Worm (Caenorhabditis elegans) whole organism, mixed stage, embryonic: ENCODE measurements around the gene pfn-2.

Experiments used
- M03D4.4 ChIP-seq: sonication (generic microtip); optimal IDR thresholded peaks from 2 replicates; lab custom pipeline; 2017; ENCODE audit warnings: mild to moderate bottlenecking, missing genetic modification characterization, missing compliant biosample characterization
- bed-3 ChIP-seq: fragments of 200-800 bp; sonication (Bioruptor generic); optimal IDR thresholded peaks from 3 replicates; lab custom pipeline; 2018; ENCODE audit warnings: mild to moderate bottlenecking, missing genetic modification characterization, moderate library complexity, missing compliant biosample characterization
- blmp-1 ChIP-seq: fragments of 150-350 bp; optimal IDR thresholded peaks from 2 replicates; lab custom pipeline; 2014; ENCODE audit warnings: missing biosample characterization, missing genetic modification characterization
- ceh-39 ChIP-seq: fragments of 150-350 bp; optimal IDR thresholded peaks from 2 replicates; lab custom pipeline; 2014; ENCODE audit warnings: missing biosample characterization, missing genetic modification characterization
- ceh-43 ChIP-seq: fragments of 200-800 bp; sonication (Bioruptor generic); optimal IDR thresholded peaks from 2 replicates; lab custom pipeline; 2018; ENCODE audit warnings: mild to moderate bottlenecking, missing genetic modification characterization, moderate library complexity, missing compliant biosample characterization
- ceh-83 ChIP-seq: fragments of 200-800 bp; sonication (Bioruptor generic); optimal IDR thresholded peaks from 2 replicates; lab custom pipeline; 2018; ENCODE audit warnings: mild to moderate bottlenecking, missing genetic modification characterization, missing compliant biosample characterization
- ces-1 ChIP-seq: fragments of 150-350 bp; optimal IDR thresholded peaks from 2 replicates; lab custom pipeline; 2014; ENCODE audit warnings: missing biosample characterization, missing genetic modification reagents, missing genetic modification characterization
- cnd-1 ChIP-seq: fragments of 200-800 bp; sonication (Bioruptor generic); optimal IDR thresholded peaks from 2 replicates; lab custom pipeline; 2018; ENCODE audit warnings: mild to moderate bottlenecking, missing genetic modification characterization, missing compliant biosample characterization
- drap-1 ChIP-seq: fragments of 200-800 bp; sonication (Bioruptor generic); optimal IDR thresholded peaks from 3 replicates; lab custom pipeline; 2018; ENCODE audit warnings: mild to moderate bottlenecking, missing genetic modification characterization, missing compliant biosample characterization
- elt-1 ChIP-seq: sonication (generic microtip); optimal IDR thresholded peaks from 2 replicates; lab custom pipeline; 2017; ENCODE audit warnings: missing genetic modification characterization, mild to moderate bottlenecking, missing compliant biosample characterization, antibody characterized with exemption, moderate library complexity, borderline replicate concordance; ENCODE audit not compliant: insufficient read depth
- elt-3 ChIP-seq: fragments of 150-350 bp; optimal IDR thresholded peaks from 2 replicates; lab custom pipeline; 2014; ENCODE audit warnings: missing biosample characterization, missing genetic modification characterization
- flh-1 ChIP-seq: fragments of 200-800 bp; sonication (Bioruptor generic); optimal IDR thresholded peaks from 2 replicates; lab custom pipeline; 2018; ENCODE audit warnings: mild to moderate bottlenecking, missing genetic modification characterization, moderate library complexity, missing compliant biosample characterization
- ham-2 ChIP-seq: fragments of 200-800 bp; sonication (Bioruptor generic); optimal IDR thresholded peaks from 2 replicates; lab custom pipeline; 2018; ENCODE audit warnings: mild to moderate bottlenecking, missing genetic modification characterization, missing compliant biosample characterization
- hlh-1 ChIP-seq: fragments of 150-350 bp; optimal IDR thresholded peaks from 2 replicates; lab custom pipeline; 2014; ENCODE audit warnings: missing biosample characterization, missing genetic modification reagents, missing genetic modification characterization
- lin-13 ChIP-seq: fragments of 150-350 bp; optimal IDR thresholded peaks from 2 replicates; lab custom pipeline; 2014; ENCODE audit warnings: missing biosample characterization, missing genetic modification characterization
- lsy-2 ChIP-seq: fragments of 150-350 bp; optimal IDR thresholded peaks from 2 replicates; lab custom pipeline; 2014; ENCODE audit warnings: missing biosample characterization, missing genetic modification characterization
- mab-5 ChIP-seq: fragments of 150-350 bp; optimal IDR thresholded peaks from 2 replicates; lab custom pipeline; 2014; ENCODE audit warnings: missing biosample characterization, missing genetic modification characterization
- mep-1 ChIP-seq: fragments of 150-350 bp; optimal IDR thresholded peaks from 2 replicates; lab custom pipeline; 2017; ENCODE audit warnings: missing biosample characterization, missing genetic modification reagents, missing genetic modification characterization, inconsistent platforms
- mls-2 ChIP-seq: sonication (generic microtip); optimal IDR thresholded peaks from 2 replicates; lab custom pipeline; 2016; ENCODE audit warnings: mild to moderate bottlenecking, missing genetic modification characterization, moderate library complexity, missing compliant biosample characterization
- nhr-12 ChIP-seq: fragments of 150-350 bp; optimal IDR thresholded peaks from 2 replicates; lab custom pipeline; 2014; ENCODE audit warnings: missing biosample characterization, missing genetic modification characterization
- nhr-2 ChIP-seq: fragments of 150-350 bp; optimal IDR thresholded peaks from 2 replicates; lab custom pipeline; 2014; ENCODE audit warnings: missing biosample characterization, missing genetic modification characterization
- nhr-237 ChIP-seq: fragments of 150-350 bp; optimal IDR thresholded peaks from 2 replicates; lab custom pipeline; 2014; ENCODE audit warnings: missing biosample characterization, missing genetic modification characterization
- nhr-28 ChIP-seq: fragments of 150-350 bp; optimal IDR thresholded peaks from 2 replicates; lab custom pipeline; 2014; ENCODE audit warnings: missing biosample characterization, missing genetic modification characterization
- nhr-76 ChIP-seq: sonication (generic microtip); optimal IDR thresholded peaks from 2 replicates; lab custom pipeline; 2017; ENCODE audit warnings: missing biosample characterization, missing genetic modification characterization
- pha-4 ChIP-seq: fragments of 150-350 bp; optimal IDR thresholded peaks from 2 replicates; lab custom pipeline; 2018; ENCODE audit warnings: missing biosample characterization, missing genetic modification reagents, missing genetic modification characterization
- sem-2 ChIP-seq: fragments of 200-800 bp; sonication (Bioruptor generic); optimal IDR thresholded peaks from 2 replicates; lab custom pipeline; 2018; ENCODE audit warnings: mild to moderate bottlenecking, missing genetic modification characterization, missing compliant biosample characterization
- snpc-4 ChIP-seq: fragments of 150-350 bp; optimal IDR thresholded peaks from 2 replicates; lab custom pipeline; 2014; ENCODE audit warnings: missing biosample characterization, missing genetic modification characterization
- sptf-1 ChIP-seq: sonication (generic microtip); optimal IDR thresholded peaks from 2 replicates; lab custom pipeline; 2017; ENCODE audit warnings: mild to moderate bottlenecking, missing genetic modification characterization, moderate library complexity, missing compliant biosample characterization
- tbx-8 ChIP-seq: fragments of 200-800 bp; sonication (Bioruptor generic); optimal IDR thresholded peaks from 2 replicates; lab custom pipeline; 2018; ENCODE audit warnings: mild to moderate bottlenecking, missing genetic modification characterization, moderate library complexity, missing compliant biosample characterization
- unc-120 ChIP-seq: sonication (generic microtip); optimal IDR thresholded peaks from 2 replicates; lab custom pipeline; 2017; ENCODE audit warnings: missing genetic modification characterization, missing compliant biosample characterization; ENCODE audit not compliant: poor library complexity, severe bottlenecking
- unc-39 ChIP-seq: fragments of 150-350 bp; optimal IDR thresholded peaks from 2 replicates; lab custom pipeline; 2014; ENCODE audit warnings: missing biosample characterization, missing genetic modification characterization
- unc-62 ChIP-seq: fragments of 150-350 bp; optimal IDR thresholded peaks from 2 replicates; lab custom pipeline; 2014; ENCODE audit warnings: missing biosample characterization, missing genetic modification reagents, missing genetic modification characterization
- zip-8 ChIP-seq: fragments of 150-350 bp; optimal IDR thresholded peaks from 2 replicates; lab custom pipeline; 2014; ENCODE audit warnings: missing biosample characterization, missing genetic modification characterization
- ztf-11 ChIP-seq: fragments of 150-350 bp; optimal IDR thresholded peaks from 2 replicates; lab custom pipeline; 2014; ENCODE audit warnings: missing biosample characterization, missing genetic modification characterization

pfn-2 gene

ce11 chrX:5344287-5344686, 9.6 kb downstream of the pfn-2 start, which contains the start of gene C26B9.1:
Gene C26B9.1 (plus strand): TSS chrX:5344587.
- TF ChIP-seq zip-8 (tag; lab: Kevin White, UChicago) = no peak

ce11 chrX:5342007-5342406, 11.9 kb downstream of the pfn-2 start, which contains the start of gene C26B9.7:
Gene C26B9.7 (plus strand): TSS chrX:5342307.
- TF ChIP-seq M03D4.4 (no peak), cnd-1 (tag; lab: Kevin White, UChicago) (no peak), elt-3 (no peak), drap-1 (no peak)

ce11 chrX:5339889-5340288, 14.0 kb downstream of the pfn-2 start, which contains the start of gene C26B9.2:
Gene C26B9.2 (plus strand): TSS chrX:5340189.
- TF ChIP-seq snpc-4 (tag; lab: Kevin White, UChicago) = no peak
- TF ChIP-seq ceh-39 = no peak
- no peak for TF ChIP-seq nhr-237
- no peak for TF ChIP-seq pha-4 (tag; lab: Kevin White, UChicago)
- TF ChIP-seq mab-5 (tag; lab: Kevin White, UChicago) = no peak
- TF ChIP-seq blmp-1 (tag; lab: Kevin White, UChicago) = no peak
- TF ChIP-seq hlh-1 (tag; lab: Kevin White, UChicago) = no peak
- no peak for TF ChIP-seq nhr-76 (tag; lab: Kevin White, UChicago)
- no peak for TF ChIP-seq nhr-2 (tag; lab: Kevin White, UChicago)
- no peak for TF ChIP-seq flh-1
- TF ChIP-seq ceh-43 (GFP tag; lab: Kevin White, UChicago) = no peak
- TF ChIP-seq bed-3 (GFP tag; lab: Kevin White, UChicago) = no peak
- no peak for TF ChIP-seq elt-1 (tag; lab: Kevin White, UChicago)
- TF ChIP-seq elt-3 = no peak
- TF ChIP-seq lin-13 (tag; lab: Kevin White, UChicago) = no peak
- no peak for TF ChIP-seq ceh-83 (GFP tag; lab: Kevin White, UChicago)

ce11 chrX:5339357-5339756, 14.5 kb downstream of the pfn-2 start:
- TF ChIP-seq blmp-1 (tag; lab: Kevin White, UChicago) (no peak), tbx-8 (no peak), ham-2 (GFP tag; lab: Kevin White, UChicago) (no peak), sem-2 (no peak), cnd-1 (tag; lab: Kevin White, UChicago) (no peak), nhr-2 (tag; lab: Kevin White, UChicago) (no peak), pha-4 (tag; lab: Kevin White, UChicago) (no peak), unc-39 (tag; lab: Kevin White, UChicago) (no peak), elt-3 (no peak), snpc-4 (tag; lab: Kevin White, UChicago) (no peak), nhr-12 (no peak), M03D4.4 (no peak), nhr-76 (tag; lab: Kevin White, UChicago) (no peak)

- TF ChIP-seq sem-2 (no peak), elt-1 (tag; lab: Kevin White, UChicago) (peak; percentile 5), ham-2 (GFP tag; lab: Kevin White, UChicago) (peak; percentile 64), blmp-1 (tag; lab: Kevin White, UChicago) (peak; percentile 87), pha-4 (tag; lab: Kevin White, UChicago) (no peak), nhr-2 (tag; lab: Kevin White, UChicago) (no peak)
Observed at ce11 chrX:5337959-5338358, 15.9 kb downstream of the pfn-2 start, which contains the start of gene C26B9.3. Gene C26B9.3 (plus strand): TSS chrX:5338301.

- peak; percentile 47 for TF ChIP-seq M03D4.4
- peak; percentile 36 for TF ChIP-seq nhr-237
- TF ChIP-seq bed-3 (GFP tag; lab: Kevin White, UChicago) = peak; percentile 46
- no peak for TF ChIP-seq unc-39 (tag; lab: Kevin White, UChicago)
- TF ChIP-seq ham-2 (GFP tag; lab: Kevin White, UChicago) = peak; percentile 75
- TF ChIP-seq elt-3 = no peak
- peak; percentile 57 for TF ChIP-seq sptf-1 (tag; lab: Kevin White, UChicago)
- peak; percentile 5 for TF ChIP-seq lsy-2 (tag; lab: Kevin White, UChicago)
- no peak for TF ChIP-seq ztf-11 (tag; lab: Kevin White, UChicago)
- TF ChIP-seq snpc-4 (tag; lab: Kevin White, UChicago) = no peak
- TF ChIP-seq hlh-1 (tag; lab: Kevin White, UChicago) = peak; percentile 72
- peak; percentile 30 for TF ChIP-seq drap-1
- no peak for TF ChIP-seq ceh-83 (GFP tag; lab: Kevin White, UChicago)
- no peak for TF ChIP-seq lin-13 (tag; lab: Kevin White, UChicago)
- no peak for TF ChIP-seq flh-1
- no peak for TF ChIP-seq sem-2
- TF ChIP-seq cnd-1 (tag; lab: Kevin White, UChicago) = no peak
- TF ChIP-seq zip-8 (tag; lab: Kevin White, UChicago) = no peak
- TF ChIP-seq unc-120 (tag; lab: Kevin White, UChicago) = peak; percentile 60
- no peak for TF ChIP-seq elt-1 (tag; lab: Kevin White, UChicago)
- TF ChIP-seq ceh-39 = no peak
- TF ChIP-seq mab-5 (tag; lab: Kevin White, UChicago) = no peak
- TF ChIP-seq unc-62 = peak; percentile 8
- TF ChIP-seq nhr-12 = no peak
- peak; percentile 90 for TF ChIP-seq pha-4 (tag; lab: Kevin White, UChicago)
- TF ChIP-seq tbx-8 = no peak
- no peak for TF ChIP-seq nhr-28
- TF ChIP-seq blmp-1 (tag; lab: Kevin White, UChicago) = no peak
- TF ChIP-seq mep-1 (tag; lab: Kevin White, UChicago) = peak; percentile 57
- no peak for TF ChIP-seq nhr-76 (tag; lab: Kevin White, UChicago)
- TF ChIP-seq ces-1 (GFP tag; lab: Kevin White, UChicago) = peak; percentile 15
- no peak for TF ChIP-seq ceh-43 (GFP tag; lab: Kevin White, UChicago)
- TF ChIP-seq mls-2 (tag; lab: Kevin White, UChicago) = peak; percentile 52
Observed at ce11 chrX:5336498-5336897, 17.4 kb downstream of the pfn-2 start.
